Worm (Caenorhabditis elegans): Measurements from ENCODE around the gene Y50D4A.1.

ce11 chrV:1179279-1179678, 28.4 kb upstream of the Y50D4A.1 start, which contains the start of gene F25A2.1:
- no peak for TF ChIP-seq nfya-1 (tag; optimal IDR thresholded peaks at IDR 0.05)
- no peak for TF ChIP-seq hlh-30 (tag; optimal IDR thresholded peaks at IDR 0.05; ENCODE audit: insufficient read depth)
- no peak for TF ChIP-seq elt-4 (tag; optimal IDR thresholded peaks at IDR 0.05)
- no peak for TF ChIP-seq F13H6.1 (tag; optimal IDR thresholded peaks at IDR 0.05)
- TF ChIP-seq ama-1 (optimal IDR thresholded peaks at IDR 0.05): no peak

Data from whole organism, late embryonic.